Fruit fly (Drosophila melanogaster) whole organism, embryonic: Measurements from ENCODE around the gene fz3.
A peak's percentile ranks its signal among the peaks of the same experiment; 100 is the strongest.

Experiments used
- Awh ChIP-seq: fragments of 200-800 bp; sonication (Bioruptor generic); IDR thresholded peaks from 2 replicates; pipeline ENCODE4, ENCODE4 v1.3.6; 2022; ENCODE audit warnings: missing biosample characterization, missing genetic modification characterization
- Bteb2 ChIP-seq: fragments of 200-800 bp; sonication (Bioruptor generic); optimal IDR thresholded peaks from 2 replicates; lab custom pipeline; 2016; ENCODE audit warnings: missing biosample characterization, missing genetic modification characterization
- CG10274 ChIP-seq: fragments of 200-800 bp; sonication (Bioruptor generic); optimal IDR thresholded peaks from 3 replicates; lab custom pipeline; 2017; ENCODE audit warnings: missing biosample characterization, mild to moderate bottlenecking, missing genetic modification characterization
- CG11085 ChIP-seq: fragments of 200-800 bp; sonication (Bioruptor generic); IDR thresholded peaks from 2 replicates; pipeline ENCODE4 v1.3.6; 2022; ENCODE audit warnings: missing biosample characterization, missing genetic modification characterization
- CG11093 ChIP-seq: fragments of 200-800 bp; sonication (Bioruptor generic); IDR thresholded peaks from 3 replicates; pipeline ENCODE4 v1.3.6; 2022; ENCODE audit warnings: missing biosample characterization, missing genetic modification characterization
- CG12155 ChIP-seq: fragments of 200-800 bp; sonication (Bioruptor generic); optimal IDR thresholded peaks from 3 replicates; lab custom pipeline; 2016; ENCODE audit warnings: missing biosample characterization, missing genetic modification characterization
- CG17612 ChIP-seq: fragments of 200-800 bp; sonication (Bioruptor generic); IDR thresholded peaks from 2 replicates; pipeline ENCODE4 v1.3.6; 2022; ENCODE audit warnings: missing biosample characterization, missing genetic modification characterization
- CG18764 ChIP-seq: fragments of 200-800 bp; sonication (Bioruptor generic); optimal IDR thresholded peaks from 3 replicates; lab custom pipeline; 2016; ENCODE audit warnings: missing biosample characterization, missing genetic modification characterization
- CG2116 ChIP-seq: fragments of 200-800 bp; sonication (Bioruptor generic); optimal IDR thresholded peaks from 3 replicates; lab custom pipeline; 2018; ENCODE audit warnings: missing biosample characterization, mild to moderate bottlenecking, missing genetic modification characterization
- CG33213 ChIP-seq: fragments of 200-800 bp; sonication (Bioruptor generic); optimal IDR thresholded peaks from 3 replicates; lab custom pipeline; 2016; ENCODE audit warnings: missing biosample characterization, missing genetic modification characterization
- CG34376 ChIP-seq: fragments of 200-800 bp; sonication (Bioruptor generic); optimal IDR thresholded peaks from 2 replicates; lab custom pipeline; 2018; ENCODE audit warnings: missing biosample characterization, mild to moderate bottlenecking, missing genetic modification characterization
- CG42726 ChIP-seq: fragments of 200-800 bp; sonication (Bioruptor generic); IDR thresholded peaks from 2 replicates; pipeline ENCODE4 v1.3.6; 2022; ENCODE audit warnings: missing biosample characterization, missing genetic modification characterization; ENCODE audit not compliant: partially characterized antibody
- CG6272 ChIP-seq: fragments of 200-800 bp; sonication (Bioruptor generic); IDR thresholded peaks from 2 replicates; pipeline ENCODE4 v1.3.6; 2022; ENCODE audit warnings: missing biosample characterization, missing genetic modification characterization
- CG6654 ChIP-seq: fragments of 200-800 bp; sonication (Bioruptor generic); optimal IDR thresholded peaks from 2 replicates; lab custom pipeline; 2017; ENCODE audit warnings: missing biosample characterization, mild to moderate bottlenecking, missing genetic modification characterization
- CG6791 ChIP-seq: fragments of 200-800 bp; sonication (Bioruptor generic); IDR thresholded peaks from 3 replicates; pipeline ENCODE4 v1.3.6; 2022; ENCODE audit warnings: missing biosample characterization, missing genetic modification characterization; ENCODE audit not compliant: partially characterized antibody
- CG6854 ChIP-seq: fragments of 200-800 bp; sonication (Bioruptor generic); optimal IDR thresholded peaks from 3 replicates; lab custom pipeline; 2017; ENCODE audit warnings: missing biosample characterization, mild to moderate bottlenecking, missing genetic modification characterization
- CG7556 ChIP-seq: fragments of 200-800 bp; sonication (Bioruptor generic); optimal IDR thresholded peaks from 2 replicates; lab custom pipeline; 2017; ENCODE audit warnings: missing biosample characterization, mild to moderate bottlenecking, missing genetic modification characterization
- CG7839 ChIP-seq: fragments of 200-800 bp; sonication (Bioruptor generic); optimal IDR thresholded peaks from 3 replicates; lab custom pipeline; 2018; ENCODE audit warnings: missing biosample characterization, mild to moderate bottlenecking, missing genetic modification characterization, moderate library complexity
- CTCF ChIP-seq: fragments of 200-800 bp; sonication (Bioruptor generic); optimal IDR thresholded peaks from 2 replicates; lab custom pipeline; 2017; ENCODE audit warnings: missing biosample characterization, mild to moderate bottlenecking, missing genetic modification characterization, moderate library complexity
- D ChIP-seq, 2 experiments: fragments of 200-800 bp in 1 of 2; fragments of >200 bp in 1 of 2; sonication (Bioruptor generic) in 1 of 2; optimal IDR thresholded peaks; 2 replicates in 1 of 2; 3 replicates in 1 of 2; lab custom pipeline; 2017; ENCODE audit warnings: mild to moderate bottlenecking in 1 of 2, missing biosample characterization in 1 of 2, missing genetic modification characterization in 1 of 2, missing genetic modification reagents in 1 of 2
- Doc2 ChIP-seq: fragments of 200-800 bp; sonication (Bioruptor generic); IDR thresholded peaks from 2 replicates; pipeline ENCODE4 v1.3.6; 2022; ENCODE audit warnings: missing biosample characterization, missing genetic modification characterization
- Elba2 ChIP-seq: fragments of 200-800 bp; sonication (Bioruptor generic); optimal IDR thresholded peaks from 3 replicates; lab custom pipeline; 2016; ENCODE audit warnings: missing biosample characterization, missing genetic modification characterization
- Hmr ChIP-seq: fragments of 200-800 bp; sonication (Bioruptor generic); optimal IDR thresholded peaks from 3 replicates; lab custom pipeline; 2017; ENCODE audit warnings: mild to moderate bottlenecking, missing biosample characterization, missing genetic modification reagents, missing genetic modification characterization
- Lhr ChIP-seq: fragments of 200-800 bp; sonication (Bioruptor generic); optimal IDR thresholded peaks from 3 replicates; lab custom pipeline; 2017; ENCODE audit warnings: mild to moderate bottlenecking, missing biosample characterization, missing genetic modification reagents, missing genetic modification characterization
- Sin3A ChIP-seq: fragments of >200 bp; optimal IDR thresholded peaks from 2 replicates; lab custom pipeline; 2018
- ap ChIP-seq: fragments of 200-800 bp; sonication (Bioruptor generic); IDR thresholded peaks from 2 replicates; pipeline ENCODE4 v1.3.6; 2022; ENCODE audit warnings: missing biosample characterization, missing genetic modification characterization
- ash1 ChIP-seq: fragments of 200-800 bp; sonication (Bioruptor generic); optimal IDR thresholded peaks from 2 replicates; lab custom pipeline; 2018; ENCODE audit warnings: missing biosample characterization, mild to moderate bottlenecking, missing genetic modification characterization
- bsh ChIP-seq, 2 experiments: fragments of 200-800 bp; sonication (Bioruptor generic); optimal IDR thresholded peaks; 2 replicates each; lab custom pipeline; 2017 to 2018; ENCODE audit warnings: mild to moderate bottlenecking in 2 of 2, missing biosample characterization in 2 of 2, missing genetic modification characterization in 2 of 2, moderate library complexity in 1 of 2
- cato ChIP-seq: fragments of 200-800 bp; sonication (Bioruptor generic); optimal IDR thresholded peaks from 2 replicates; lab custom pipeline; 2016; ENCODE audit warnings: missing biosample characterization, missing genetic modification characterization, borderline replicate concordance
- dm ChIP-seq: fragments of 200-800 bp; sonication (Bioruptor generic); optimal IDR thresholded peaks from 3 replicates; lab custom pipeline; 2016; ENCODE audit warnings: missing biosample characterization, missing genetic modification characterization
- dpn ChIP-seq, 2 experiments: fragments of 200-800 bp; sonication (Bioruptor generic); optimal IDR thresholded peaks; 3 replicates each; lab custom pipeline; 2016; ENCODE audit warnings: missing biosample characterization in 2 of 2, missing genetic modification characterization in 2 of 2
- dysf ChIP-seq: fragments of 200-800 bp; sonication (Bioruptor generic); IDR thresholded peaks from 3 replicates; pipeline ENCODE4 v1.3.6; 2022; ENCODE audit warnings: missing biosample characterization, missing genetic modification characterization
- eyg ChIP-seq: fragments of 200-800 bp; sonication (Bioruptor generic); optimal IDR thresholded peaks from 3 replicates; lab custom pipeline; 2016; ENCODE audit warnings: missing biosample characterization, missing genetic modification characterization
- fd3F ChIP-seq: fragments of 200-800 bp; sonication (Bioruptor generic); optimal IDR thresholded peaks from 2 replicates; lab custom pipeline; 2018; ENCODE audit warnings: missing biosample characterization, mild to moderate bottlenecking, missing genetic modification characterization, moderate library complexity
- gt ChIP-seq: fragments of 200-800 bp; sonication (Bioruptor generic); IDR thresholded peaks from 2 replicates; pipeline ENCODE4 v1.3.6; 2022; ENCODE audit warnings: missing biosample characterization, missing genetic modification characterization
- h ChIP-seq: fragments of >200 bp; optimal IDR thresholded peaks from 2 replicates; lab custom pipeline; 2017
- lov ChIP-seq, 2 experiments: fragments of 200-800 bp in 1 of 2; fragments of >200 bp in 1 of 2; sonication (Bioruptor generic) in 1 of 2; IDR thresholded peaks in 1 of 2; optimal IDR thresholded peaks in 1 of 2; 2 replicates in 1 of 2; 3 replicates in 1 of 2; pipeline versions ENCODE4 v1.3.6 to Lab custom; 2017 to 2022; ENCODE audit warnings: missing biosample characterization in 1 of 2, missing genetic modification characterization in 1 of 2
- pfk ChIP-seq: fragments of 200-800 bp; sonication (Bioruptor generic); optimal IDR thresholded peaks from 2 replicates; lab custom pipeline; 2018; ENCODE audit warnings: missing biosample characterization, mild to moderate bottlenecking, missing genetic modification characterization, moderate library complexity
- pnt ChIP-seq: fragments of 200-800 bp; sonication (Bioruptor generic); optimal IDR thresholded peaks from 3 replicates; lab custom pipeline; 2016; ENCODE audit warnings: missing biosample characterization, missing genetic modification characterization
- pros ChIP-seq: fragments of 200-800 bp; sonication (Bioruptor generic); optimal IDR thresholded peaks from 3 replicates; lab custom pipeline; 2019; ENCODE audit warnings: missing biosample characterization, mild to moderate bottlenecking, missing genetic modification characterization, moderate library complexity
- ranshi ChIP-seq: fragments of 200-800 bp; sonication (Bioruptor generic); IDR thresholded peaks from 2 replicates; pipeline ENCODE4 v1.3.6; 2022; ENCODE audit warnings: missing biosample characterization, missing genetic modification characterization
- shn ChIP-seq: fragments of 200-800 bp; sonication (Bioruptor generic); optimal IDR thresholded peaks from 3 replicates; lab custom pipeline; 2016; ENCODE audit warnings: missing biosample characterization, missing genetic modification characterization
- sim ChIP-seq: fragments of 200-800 bp; sonication (Bioruptor generic); IDR thresholded peaks from 2 replicates; pipeline ENCODE4 v1.3.6; 2022; ENCODE audit warnings: missing biosample characterization, missing genetic modification characterization
- sna ChIP-seq: fragments of 200-800 bp; sonication (Bioruptor generic); IDR thresholded peaks from 2 replicates; pipeline ENCODE4 v1.3.6; 2022; ENCODE audit warnings: missing biosample characterization, missing genetic modification characterization; ENCODE audit not compliant: partially characterized antibody
- ttk ChIP-seq: fragments of 200-800 bp; sonication (Bioruptor generic); IDR thresholded peaks from 2 replicates; pipeline ENCODE4 v2.1.2; 2022; ENCODE audit warnings: missing biosample characterization, missing genetic modification characterization
- z ChIP-seq: fragments of 200-800 bp; sonication (Bioruptor generic); IDR thresholded peaks from 3 replicates; pipeline ENCODE4 v1.3.6; 2022; ENCODE audit warnings: missing biosample characterization, missing genetic modification characterization
- zfh2 ChIP-seq: fragments of 200-800 bp; sonication (Bioruptor generic); optimal IDR thresholded peaks from 2 replicates; lab custom pipeline; 2016; ENCODE audit warnings: missing biosample characterization, missing genetic modification characterization

Gene fz3

dm6 chrX:784456-784855 is 14.7 kb downstream of the fz3 start, which contains the start of gene tw (continued):
- TF ChIP-seq ap (no peak), ttk (GFP tag; lab: Robert Waterston, UW) (no peak), Doc2 (GFP tag; lab: Robert Waterston, UW) (no peak), CG7839 (no peak), D (optimal IDR thresholded peaks at IDR 0.05; lab: Kevin White, UChicago) (no peak), D (GFP tag; optimal IDR thresholded peaks at IDR 0.05; lab: Kevin White, UChicago) (no peak), Sin3A (lab: Kevin White, UChicago) (no peak), ranshi (no peak), dm (GFP tag; lab: Kevin White, UChicago) (no peak), gt (GFP tag; lab: Robert Waterston, UW) (no peak), cato (GFP tag; lab: Kevin White, UChicago) (no peak), pfk (GFP tag; lab: Kevin White, UChicago) (no peak), CG11085 (GFP tag; lab: Robert Waterston, UW) (no peak), CG6272 (no peak), shn (GFP tag; lab: Kevin White, UChicago) (no peak), Lhr (GFP tag; lab: Kevin White, UChicago) (peak; percentile 13), CG34376 (GFP tag; lab: Kevin White, UChicago) (no peak), sim (GFP tag; lab: Robert Waterston, UW) (no peak), lov (optimal IDR thresholded peaks at IDR 0.05; lab: Kevin White, UChicago) (no peak), lov (GFP tag; IDR thresholded peaks at IDR 0.05; lab: Robert Waterston, UW) (no peak), dysf (GFP tag; lab: Robert Waterston, UW) (no peak), pnt (GFP tag; lab: Kevin White, UChicago) (no peak), CG6791 (GFP tag; lab: Robert Waterston, UW) (peak; percentile 59; the same call in 2 of the 3 replicates), CG12155 (GFP tag; lab: Kevin White, UChicago) (no peak), z (GFP tag; lab: Robert Waterston, UW) (no peak), h (lab: Kevin White, UChicago) (no peak), Elba2 (GFP tag; lab: Kevin White, UChicago) (no peak), CTCF (GFP tag; lab: Kevin White, UChicago) (peak; percentile 92), eyg (GFP tag; lab: Kevin White, UChicago) (no peak), CG6854 (no peak), Hmr (GFP tag; lab: Kevin White, UChicago) (no peak), CG42726 (0 out of 2 replicates have a peak, but pooled peaks have one; percentile 13), pros (GFP tag; lab: Kevin White, UChicago) (no peak), ash1 (GFP tag; lab: Kevin White, UChicago) (no peak), sna (GFP tag; lab: Robert Waterston, UW) (peak; percentile 44; the same call in 1 of the 2 replicates), CG17612 (GFP tag; lab: Robert Waterston, UW) (no peak), CG11093 (no peak), CG6654 (GFP tag; lab: Kevin White, UChicago) (no peak), CG18764 (GFP tag; lab: Kevin White, UChicago) (no peak), CG7556 (GFP tag; lab: Kevin White, UChicago) (no peak), Bteb2 (GFP tag; lab: Kevin White, UChicago) (no peak), CG2116 (GFP tag; lab: Kevin White, UChicago) (peak; percentile 88), dpn (GFP tag; optimal IDR thresholded peaks at IDR 0.05; lab: Kevin White, UChicago) (no peak), zfh2 (GFP tag; lab: Kevin White, UChicago) (no peak), bsh (GFP tag; optimal IDR thresholded peaks at IDR 0.05; lab: Kevin White, UChicago) (no peak), CG10274 (GFP tag; lab: Kevin White, UChicago) (no peak), fd3F (GFP tag; lab: Kevin White, UChicago) (no peak), Awh (GFP tag; lab: Robert Waterston, UW) (no peak), CG33213 (GFP tag; lab: Kevin White, UChicago) (no peak)
- TF ChIP-seq, all 482 proteins: peak for 40
